Fruit fly (Drosophila melanogaster): Measurements from ENCODE around the gene CG31223.

- TF ChIP-seq insv (optimal IDR thresholded peaks at IDR 0.05): no peak
- TF ChIP-seq psq (optimal IDR thresholded peaks at IDR 0.05): no peak
- no peak for TF ChIP-seq h (optimal IDR thresholded peaks at IDR 0.05)
Observed at dm6 chr3R:20816008-20816407, 14.9 kb upstream of the CG31223 start, which contains the start of gene Fancd2.

Data from Kc167 (cell line).